Worm (Caenorhabditis elegans) whole organism, L4 larva: ENCODE results near the gene T08G5.3.

ENCODE experiments used
- T26A8.4 ChIP-seq: fragments of 200-800 bp; sonication (Bioruptor generic); IDR thresholded peaks from 2 replicates; pipeline ENCODE4 v1.3.6; 2022; ENCODE audit warnings: missing genetic modification characterization, missing compliant biosample characterization
- ZK337.2 ChIP-seq: fragments of 200-800 bp; sonication (Bioruptor generic); IDR thresholded peaks from 2 replicates; pipeline ENCODE4 v1.3.6; 2022; ENCODE audit warnings: missing genetic modification reagents, missing genetic modification characterization, missing compliant biosample characterization
- aha-1 ChIP-seq: fragments of 150-350 bp; peaks from one replicate; lab custom pipeline; 2014; ENCODE audit warnings: missing biosample characterization, missing genetic modification characterization
- ama-1 ChIP-seq: fragments of 150-350 bp; optimal IDR thresholded peaks from 2 replicates; lab custom pipeline; 2014; ENCODE audit warnings: inconsistent platforms, mixed read lengths
- ceh-32 ChIP-seq: sonication (generic microtip); optimal IDR thresholded peaks from 2 replicates; lab custom pipeline; 2016; ENCODE audit warnings: mild to moderate bottlenecking, missing genetic modification characterization, missing compliant biosample characterization; ENCODE audit not compliant: poor library complexity
- daf-19 ChIP-seq: fragments of 200-800 bp; sonication (Bioruptor generic); conservative IDR thresholded peaks from 2 replicates; pipeline ENCODE4 v1.3.6; 2022; ENCODE audit warnings: missing genetic modification characterization, missing compliant biosample characterization
- daf-8 ChIP-seq: fragments of 200-800 bp; sonication (Bioruptor generic); IDR thresholded peaks from 2 replicates; pipeline ENCODE4 v1.3.6; 2022; ENCODE audit warnings: missing genetic modification characterization, missing compliant biosample characterization
- dmd-8 ChIP-seq: fragments of 200-800 bp; sonication (Bioruptor generic); IDR thresholded peaks from 2 replicates; pipeline ENCODE4 v1.3.6; 2022; ENCODE audit warnings: missing genetic modification characterization, missing compliant biosample characterization
- egl-27 ChIP-seq: sonication (generic microtip); optimal IDR thresholded peaks from 3 replicates; lab custom pipeline; 2017; ENCODE audit warnings: missing biosample characterization, missing genetic modification reagents, missing genetic modification characterization
- hlh-11 ChIP-seq: fragments of 200-800 bp; sonication (Bioruptor generic); optimal IDR thresholded peaks from 2 replicates; lab custom pipeline; 2018; ENCODE audit warnings: mild to moderate bottlenecking, missing genetic modification characterization, missing compliant biosample characterization
- hlh-30 ChIP-seq: sonication (generic microtip); optimal IDR thresholded peaks from 2 replicates; lab custom pipeline; 2017; ENCODE audit warnings: antibody characterized with exemption, mild to moderate bottlenecking, missing genetic modification characterization, missing compliant biosample characterization; ENCODE audit not compliant: insufficient read depth
- lim-7 ChIP-seq: fragments of 200-800 bp; sonication (Bioruptor generic); IDR thresholded peaks from 2 replicates; pipeline ENCODE4 v1.3.6; 2022; ENCODE audit warnings: missing genetic modification characterization, missing compliant biosample characterization
- lin-15B ChIP-seq: fragments of 150-350 bp; sonication (generic microtip); optimal IDR thresholded peaks from 3 replicates; lab custom pipeline; 2014; ENCODE audit warnings: missing biosample characterization, missing genetic modification characterization
- lir-3 ChIP-seq: sonication (generic microtip); optimal IDR thresholded peaks from 2 replicates; lab custom pipeline; 2016; ENCODE audit warnings: mild to moderate bottlenecking, missing genetic modification characterization, missing compliant biosample characterization
- lsy-2 ChIP-seq, 2 experiments: fragments of 150-350 bp in 1 of 2; sonication (generic microtip) in 1 of 2; optimal IDR thresholded peaks; 2 replicates each; lab custom pipeline; 2014 to 2017; ENCODE audit warnings: missing biosample characterization in 2 of 2, missing genetic modification characterization in 2 of 2
- mdl-1 ChIP-seq, 2 experiments: fragments of 150-350 bp in 1 of 2; sonication (generic microtip) in 1 of 2; optimal IDR thresholded peaks; 2 replicates each; lab custom pipeline; 2014 to 2017; ENCODE audit warnings: missing biosample characterization in 2 of 2, missing genetic modification characterization in 2 of 2
- mes-2 ChIP-seq: sonication (generic microtip); optimal IDR thresholded peaks from 2 replicates; lab custom pipeline; 2016; ENCODE audit warnings: missing genotype, mild to moderate bottlenecking, missing genetic modification characterization, missing compliant biosample characterization; ENCODE audit not compliant: poor library complexity, severe bottlenecking
- mxl-2 ChIP-seq: fragments of 200-800 bp; sonication (Bioruptor generic); conservative IDR thresholded peaks from 2 replicates; pipeline ENCODE4 v1.3.6; 2022; ENCODE audit warnings: missing genetic modification reagents, missing genetic modification characterization, missing compliant biosample characterization
- mxl-3 ChIP-seq: fragments of 200-800 bp; sonication (Bioruptor generic); optimal IDR thresholded peaks from 2 replicates; lab custom pipeline; 2018; ENCODE audit warnings: mild to moderate bottlenecking, missing genetic modification characterization, missing compliant biosample characterization
- nhr-10 ChIP-seq: fragments of 150-350 bp; optimal IDR thresholded peaks from 2 replicates; lab custom pipeline; 2014; ENCODE audit warnings: missing biosample characterization, missing genetic modification characterization
- nhr-111 ChIP-seq: fragments of 200-800 bp; sonication (Bioruptor generic); optimal IDR thresholded peaks from 2 replicates; lab custom pipeline; 2018; ENCODE audit warnings: mild to moderate bottlenecking, missing genetic modification characterization, missing compliant biosample characterization
- nhr-25 ChIP-seq: sonication (generic microtip); optimal IDR thresholded peaks from 2 replicates; lab custom pipeline; 2017; ENCODE audit warnings: missing genetic modification characterization, mild to moderate bottlenecking, missing compliant biosample characterization, antibody characterized with exemption, moderate library complexity, borderline replicate concordance; ENCODE audit not compliant: insufficient read depth
- nhr-28 ChIP-seq: fragments of 150-350 bp; optimal IDR thresholded peaks from 2 replicates; lab custom pipeline; 2014; ENCODE audit warnings: missing biosample characterization, missing genetic modification characterization
- nhr-76 ChIP-seq: fragments of 150-350 bp; optimal IDR thresholded peaks from 2 replicates; lab custom pipeline; 2014; ENCODE audit warnings: missing biosample characterization, missing genetic modification characterization
- nhr-77 ChIP-seq: fragments of 150-350 bp; optimal IDR thresholded peaks from 2 replicates; lab custom pipeline; 2014; ENCODE audit warnings: missing biosample characterization, missing genetic modification characterization
- php-3 ChIP-seq: fragments of 200-800 bp; sonication (Bioruptor generic); IDR thresholded peaks from 2 replicates; pipeline ENCODE4 v1.3.6; 2022; ENCODE audit warnings: missing genetic modification reagents, missing genetic modification characterization, missing compliant biosample characterization
- pqm-1 ChIP-seq: sonication (generic microtip); optimal IDR thresholded peaks from 2 replicates; lab custom pipeline; 2017; ENCODE audit warnings: missing biosample characterization, missing genetic modification characterization
- rbr-2 ChIP-seq: sonication (generic microtip); optimal IDR thresholded peaks from 2 replicates; lab custom pipeline; 2016; ENCODE audit warnings: missing genotype, missing genetic modification characterization, missing compliant biosample characterization
- sdz-12 ChIP-seq: fragments of 200-800 bp; sonication (Bioruptor generic); optimal IDR thresholded peaks from 2 replicates; lab custom pipeline; 2018; ENCODE audit warnings: mild to moderate bottlenecking, missing genetic modification characterization, missing compliant biosample characterization
- set-16 ChIP-seq: fragments of 200-800 bp; sonication (Bioruptor generic); IDR thresholded peaks from 2 replicates; pipeline ENCODE4 v1.3.6; 2022; ENCODE audit warnings: missing genetic modification reagents, missing genetic modification characterization, missing compliant biosample characterization
- snpc-4 ChIP-seq: fragments of 150-350 bp; optimal IDR thresholded peaks from 2 replicates; lab custom pipeline; 2014; ENCODE audit warnings: missing biosample characterization, missing genetic modification characterization
- tag-97 ChIP-seq: fragments of 200-800 bp; sonication (Bioruptor generic); IDR thresholded peaks from 2 replicates; pipeline ENCODE4 v1.3.6; 2022; ENCODE audit warnings: missing genetic modification characterization, missing compliant biosample characterization
- unc-39 ChIP-seq: sonication (generic microtip); optimal IDR thresholded peaks from 2 replicates; lab custom pipeline; 2017; ENCODE audit warnings: missing biosample characterization, missing genetic modification characterization
- unc-62 ChIP-seq, 3 experiments: fragments of 150-350 bp in 1 of 3; sonication (generic microtip); optimal IDR thresholded peaks in 2 of 3; peaks in 1 of 3; 1 replicate in 1 of 3; 2 replicates in 2 of 3; lab custom pipeline; 2014 to 2017; ENCODE audit warnings: missing biosample characterization in 3 of 3, missing genetic modification characterization in 3 of 3, missing genetic modification reagents in 3 of 3, missing genotype in 1 of 3

Gene T08G5.3

ce11 chrV:14028256-14028743, 1.0 kb upstream of the T08G5.3 start (continued):
- TF ChIP-seq nhr-76 (tag; lab: Kevin White, UChicago), result no peak
- TF ChIP-seq rbr-2 (tag; lab: Kevin White, UChicago), result peak; percentile 40
- TF ChIP-seq lin-15B, result no peak
- TF ChIP-seq nhr-77, result peak; percentile 16
- TF ChIP-seq unc-39, result no peak
- TF ChIP-seq nhr-25 (tag; lab: Kevin White, UChicago), result no peak
- no peak for TF ChIP-seq ceh-32 (tag; lab: Kevin White, UChicago)
- TF ChIP-seq php-3 (GFP tag; lab: Robert Waterston, UW), result peak; percentile 39; the same call in 1 of the 2 replicates
- no peak for TF ChIP-seq tag-97 (GFP tag; lab: Robert Waterston, UW)
- no peak for TF ChIP-seq egl-27 (tag; lab: Kevin White, UChicago)
- no peak for TF ChIP-seq sdz-12

ce11 chrV:14026194-14026593, 1.1 kb downstream of the T08G5.3 start, which contains the start of gene T08G5.2:
Gene T08G5.2, minus strand, starts transcription at chrV:14026294.
- no peak for TF ChIP-seq dmd-8 (GFP tag; lab: Robert Waterston, UW)
- no peak for TF ChIP-seq set-16 (GFP tag; lab: Robert Waterston, UW)
- TF ChIP-seq nhr-111 (GFP tag; lab: Kevin White, UChicago), result no peak
- TF ChIP-seq lsy-2 (tag; optimal IDR thresholded peaks at IDR 0.05; lab: Kevin White, UChicago), result no peak
- TF ChIP-seq mxl-3 (GFP tag; lab: Kevin White, UChicago), result no peak
- no peak for TF ChIP-seq nhr-10 (tag; lab: Kevin White, UChicago)
- TF ChIP-seq nhr-76 (tag; lab: Kevin White, UChicago), result no peak
- TF ChIP-seq daf-19 (GFP tag; lab: Robert Waterston, UW), result no peak
- no peak for TF ChIP-seq T26A8.4
- TF ChIP-seq snpc-4 (tag; lab: Kevin White, UChicago), result no peak
- no peak for TF ChIP-seq ZK337.2 (GFP tag; lab: Robert Waterston, UW)
- TF ChIP-seq hlh-30, result no peak
- TF ChIP-seq ama-1 (lab: Kevin White, UChicago), result no peak
- no peak for TF ChIP-seq unc-62 (GFP tag; optimal IDR thresholded peaks at IDR 0.05 in 1 of 2; lab: Kevin White, UChicago)
- TF ChIP-seq unc-62 (tag; optimal IDR thresholded peaks at IDR 0.05; lab: Kevin White, UChicago), result no peak
- no peak for TF ChIP-seq lir-3 (tag; lab: Kevin White, UChicago)
- TF ChIP-seq, all 104 proteins: peak for 0

ce11 chrV:14023074-14023473, 4.2 kb downstream of the T08G5.3 start, which contains the start of gene T08G5.15:
Gene T08G5.15, minus strand, starts transcription at chrV:14023174.
- TF ChIP-seq daf-8 (GFP tag; lab: Robert Waterston, UW) (no peak), mdl-1 (tag; optimal IDR thresholded peaks at IDR 0.05; lab: Kevin White, UChicago) (no peak), nhr-77 (no peak), mxl-2 (GFP tag; lab: Robert Waterston, UW) (no peak), aha-1 (peak; percentile 7)

- no peak for TF ChIP-seq mes-2 (tag; lab: Kevin White, UChicago)
- no peak for TF ChIP-seq lim-7 (GFP tag; lab: Robert Waterston, UW)
- peak; percentile 69 for TF ChIP-seq nhr-28 (tag; lab: Kevin White, UChicago)
- TF ChIP-seq pqm-1, result peak; percentile 60
- peak; percentile 44 for TF ChIP-seq hlh-11 (tag; lab: Kevin White, UChicago)
These were observed 8.6 kb downstream of the T08G5.3 start, which contains the start of the genes mtl-2 and T08G5.1 for ce11 chrV:14018640-14019039. Gene mtl-2, minus strand, starts transcription at chrV:14018673. Gene T08G5.1, plus strand, starts transcription at chrV:14018766.
